Fruit fly (Drosophila melanogaster) whole organism, embryonic: ENCODE measurements around the gene E2f1.

Source experiments
- Bgb ChIP-seq: fragments of 200-800 bp; sonication (Bioruptor generic); IDR thresholded peaks from 2 replicates; pipeline ENCODE4 v1.3.6; 2022; ENCODE audit warnings: missing biosample characterization, missing genetic modification characterization; ENCODE audit not compliant: partially characterized antibody
- Bteb2 ChIP-seq: fragments of 200-800 bp; sonication (Bioruptor generic); optimal IDR thresholded peaks from 2 replicates; lab custom pipeline; 2016; ENCODE audit warnings: missing biosample characterization, missing genetic modification characterization
- C15 ChIP-seq: fragments of 200-800 bp; sonication (Bioruptor generic); IDR thresholded peaks from 3 replicates; pipeline ENCODE4 v1.3.6; 2022; ENCODE audit warnings: missing biosample characterization, missing genetic modification characterization
- CG11085 ChIP-seq: fragments of 200-800 bp; sonication (Bioruptor generic); IDR thresholded peaks from 2 replicates; pipeline ENCODE4 v1.3.6; 2022; ENCODE audit warnings: missing biosample characterization, missing genetic modification characterization
- CG11456 ChIP-seq: fragments of 200-800 bp; sonication (Bioruptor generic); IDR thresholded peaks from 3 replicates; pipeline ENCODE4 v1.3.6; 2022; ENCODE audit warnings: missing biosample characterization, missing genetic modification characterization
- CG13123 ChIP-seq: fragments of 200-800 bp; sonication (Bioruptor generic); optimal IDR thresholded peaks from 2 replicates; lab custom pipeline; 2016; ENCODE audit warnings: missing biosample characterization, missing genetic modification characterization
- CG13624 ChIP-seq: fragments of 200-800 bp; sonication (Bioruptor generic); optimal IDR thresholded peaks from 2 replicates; lab custom pipeline; 2016; ENCODE audit warnings: missing biosample characterization, missing genetic modification characterization
- CG13775 ChIP-seq: fragments of 200-800 bp; sonication (Bioruptor generic); optimal IDR thresholded peaks from 3 replicates; lab custom pipeline; 2017; ENCODE audit warnings: missing biosample characterization, mild to moderate bottlenecking, missing genetic modification characterization
- CG14441 ChIP-seq: fragments of 200-800 bp; sonication (Bioruptor generic); IDR thresholded peaks from 2 replicates; pipeline ENCODE4 v1.3.6; 2022; ENCODE audit warnings: missing biosample characterization, missing genetic modification characterization
- CG15479 ChIP-seq: fragments of 200-800 bp; sonication (Bioruptor generic); optimal IDR thresholded peaks from 3 replicates; lab custom pipeline; 2019; ENCODE audit warnings: missing biosample characterization, mild to moderate bottlenecking, missing genetic modification characterization, moderate library complexity
- CG15514 ChIP-seq: fragments of 200-800 bp; sonication (Bioruptor generic); optimal IDR thresholded peaks from 3 replicates; lab custom pipeline; 2017; ENCODE audit warnings: missing biosample characterization, missing genetic modification characterization, mild to moderate bottlenecking, moderate library complexity, missing genetic modification reagents
- CG1602 ChIP-seq: fragments of 200-800 bp; sonication (Bioruptor generic); optimal IDR thresholded peaks from 3 replicates; lab custom pipeline; 2016; ENCODE audit warnings: missing biosample characterization, missing genetic modification characterization
- CG17612 ChIP-seq: fragments of 200-800 bp; sonication (Bioruptor generic); IDR thresholded peaks from 2 replicates; pipeline ENCODE4 v1.3.6; 2022; ENCODE audit warnings: missing biosample characterization, missing genetic modification characterization
- CG2120 ChIP-seq: fragments of 200-800 bp; sonication (Bioruptor generic); optimal IDR thresholded peaks from 3 replicates; lab custom pipeline; 2016; ENCODE audit warnings: missing biosample characterization, missing genetic modification characterization
- CG3065 ChIP-seq: fragments of 200-800 bp; sonication (Bioruptor generic); optimal IDR thresholded peaks from 2 replicates; lab custom pipeline; 2016; ENCODE audit warnings: missing biosample characterization, missing genetic modification characterization
- CG31224 ChIP-seq: fragments of 200-800 bp; sonication (Bioruptor generic); IDR thresholded peaks from 2 replicates; pipeline ENCODE4 v1.3.6; 2022; ENCODE audit warnings: missing biosample characterization, missing genetic modification characterization
- CG3281 ChIP-seq: fragments of 200-800 bp; sonication (Bioruptor generic); optimal IDR thresholded peaks from 3 replicates; lab custom pipeline; 2017; ENCODE audit warnings: missing biosample characterization, mild to moderate bottlenecking, missing genetic modification characterization
- CG3847 ChIP-seq: fragments of 200-800 bp; sonication (Bioruptor generic); IDR thresholded peaks from 2 replicates; pipeline ENCODE4 v1.3.6; 2022; ENCODE audit warnings: missing biosample characterization, missing genetic modification characterization
- CG4404 ChIP-seq: fragments of 200-800 bp; sonication (Bioruptor generic); IDR thresholded peaks from 2 replicates; pipeline ENCODE4 v1.3.6; 2022; ENCODE audit warnings: missing biosample characterization, missing genetic modification characterization
- CG7987 ChIP-seq: fragments of 200-800 bp; sonication (Bioruptor generic); optimal IDR thresholded peaks from 2 replicates; lab custom pipeline; 2018; ENCODE audit warnings: missing biosample characterization, mild to moderate bottlenecking, missing genetic modification characterization, moderate library complexity
- CkIIα-i1 ChIP-seq: fragments of 200-800 bp; sonication (Bioruptor generic); IDR thresholded peaks from 2 replicates; pipeline ENCODE4 v1.3.6; 2022; ENCODE audit warnings: missing biosample characterization, missing genetic modification characterization
- Dll ChIP-seq: fragments of 200-800 bp; sonication (Bioruptor generic); IDR thresholded peaks from 4 replicates; pipeline ENCODE4 v1.3.6; 2022; ENCODE audit warnings: missing biosample characterization, missing genetic modification characterization; ENCODE audit not compliant: partially characterized antibody
- ERR ChIP-seq: fragments of 200-800 bp; sonication (Bioruptor generic); optimal IDR thresholded peaks from 2 replicates; lab custom pipeline; 2016; ENCODE audit warnings: missing biosample characterization, missing genetic modification characterization
- HmgZ ChIP-seq: fragments of 200-800 bp; sonication (Bioruptor generic); optimal IDR thresholded peaks from 2 replicates; lab custom pipeline; 2018; ENCODE audit warnings: missing biosample characterization, mild to moderate bottlenecking, missing genetic modification characterization
- Hmr ChIP-seq: fragments of 200-800 bp; sonication (Bioruptor generic); optimal IDR thresholded peaks from 3 replicates; lab custom pipeline; 2017; ENCODE audit warnings: mild to moderate bottlenecking, missing biosample characterization, missing genetic modification reagents, missing genetic modification characterization
- Lpt ChIP-seq: fragments of >200 bp; optimal IDR thresholded peaks from 2 replicates; lab custom pipeline; 2018; ENCODE audit warnings: missing biosample characterization, missing genetic modification characterization
- Meics ChIP-seq: fragments of 200-800 bp; sonication (Bioruptor generic); optimal IDR thresholded peaks from 2 replicates; lab custom pipeline; 2017; ENCODE audit warnings: missing biosample characterization, mild to moderate bottlenecking, missing genetic modification characterization
- Mes4 ChIP-seq: fragments of 200-800 bp; sonication (Bioruptor generic); optimal IDR thresholded peaks from 2 replicates; lab custom pipeline; 2016; ENCODE audit warnings: missing biosample characterization, missing genetic modification characterization
- Mrtf ChIP-seq: fragments of 200-800 bp; sonication (Bioruptor generic); IDR thresholded peaks from 3 replicates; pipeline ENCODE4 v1.3.6; 2022; ENCODE audit warnings: missing biosample characterization, missing genetic modification characterization
- Myb ChIP-seq: fragments of 200-800 bp; sonication (Bioruptor generic); optimal IDR thresholded peaks from 2 replicates; lab custom pipeline; 2016; ENCODE audit warnings: missing biosample characterization, missing genetic modification characterization
- NfI ChIP-seq: fragments of 200-800 bp; sonication (Bioruptor generic); optimal IDR thresholded peaks from 3 replicates; lab custom pipeline; 2018; ENCODE audit warnings: missing biosample characterization, mild to moderate bottlenecking, missing genetic modification characterization, moderate library complexity
- Ravus ChIP-seq: fragments of 200-800 bp; sonication (Bioruptor generic); IDR thresholded peaks from 2 replicates; pipeline ENCODE4 v1.3.6; 2022; ENCODE audit warnings: missing biosample characterization, missing genetic modification characterization
- Spps ChIP-seq: fragments of 200-800 bp; sonication (Bioruptor generic); optimal IDR thresholded peaks from 2 replicates; lab custom pipeline; 2018; ENCODE audit warnings: missing biosample characterization, mild to moderate bottlenecking, missing genetic modification characterization
- bowl ChIP-seq: fragments of 200-800 bp; sonication (Bioruptor generic); IDR thresholded peaks from 2 replicates; pipeline ENCODE4 v1.3.6; 2022; ENCODE audit warnings: missing biosample characterization, missing genetic modification characterization
- disco-r ChIP-seq: fragments of 200-800 bp; sonication (Bioruptor generic); optimal IDR thresholded peaks from 2 replicates; lab custom pipeline; 2016; ENCODE audit warnings: missing biosample characterization, missing genetic modification characterization
- en ChIP-seq: fragments of 200-800 bp; sonication (Bioruptor generic); optimal IDR thresholded peaks from 2 replicates; lab custom pipeline; 2016; ENCODE audit warnings: missing biosample characterization, missing genetic modification characterization
- gsb ChIP-seq: fragments of 200-800 bp; sonication (Bioruptor generic); IDR thresholded peaks from 2 replicates; pipeline ENCODE4 v1.3.6; 2022; ENCODE audit warnings: missing biosample characterization, missing genetic modification characterization
- jumu ChIP-seq: fragments of 200-800 bp; sonication (Bioruptor generic); optimal IDR thresholded peaks from 3 replicates; lab custom pipeline; 2016; ENCODE audit warnings: missing biosample characterization, missing genetic modification characterization
- knrl ChIP-seq: fragments of 200-800 bp; sonication (Bioruptor generic); IDR thresholded peaks from 3 replicates; pipeline ENCODE4 v1.3.6; 2022; ENCODE audit warnings: missing biosample characterization, missing genetic modification characterization; ENCODE audit not compliant: partially characterized antibody
- lilli ChIP-seq: fragments of 200-800 bp; sonication (Bioruptor generic); optimal IDR thresholded peaks from 3 replicates; lab custom pipeline; 2016; ENCODE audit warnings: missing biosample characterization, missing genetic modification characterization
- nom ChIP-seq: fragments of 200-800 bp; sonication (Bioruptor generic); optimal IDR thresholded peaks from 2 replicates; lab custom pipeline; 2017; ENCODE audit warnings: missing biosample characterization, missing genetic modification characterization, mild to moderate bottlenecking, moderate library complexity, missing genetic modification reagents
- p53 ChIP-seq: fragments of 200-800 bp; sonication (Bioruptor generic); optimal IDR thresholded peaks from 2 replicates; lab custom pipeline; 2016; ENCODE audit warnings: missing biosample characterization, missing genetic modification characterization
- pho ChIP-seq: fragments of 200-800 bp; sonication (Bioruptor generic); optimal IDR thresholded peaks from 2 replicates; lab custom pipeline; 2016; ENCODE audit warnings: missing biosample characterization, missing genetic modification characterization
- run ChIP-seq: fragments of 200-800 bp; sonication (Bioruptor generic); optimal IDR thresholded peaks from 3 replicates; lab custom pipeline; 2018; ENCODE audit warnings: missing biosample characterization, mild to moderate bottlenecking, missing genetic modification characterization
- slou ChIP-seq: fragments of 200-800 bp; sonication (Bioruptor generic); optimal IDR thresholded peaks from 3 replicates; lab custom pipeline; 2016; ENCODE audit warnings: missing biosample characterization, missing genetic modification characterization
- sob ChIP-seq: fragments of 200-800 bp; sonication (Bioruptor generic); IDR thresholded peaks from 2 replicates; pipeline ENCODE4 v1.3.6; 2022; ENCODE audit warnings: missing biosample characterization, missing genetic modification characterization
- stc ChIP-seq: fragments of 200-800 bp; sonication (Bioruptor generic); IDR thresholded peaks from 2 replicates; pipeline ENCODE4 v1.3.6; 2022; ENCODE audit warnings: missing biosample characterization, missing genetic modification characterization
- tap ChIP-seq: fragments of 200-800 bp; optimal IDR thresholded peaks from 3 replicates; lab custom pipeline; 2019; ENCODE audit warnings: missing biosample characterization, mild to moderate bottlenecking, missing genetic modification characterization, moderate library complexity
- tio ChIP-seq: fragments of 200-800 bp; sonication (Bioruptor generic); optimal IDR thresholded peaks from 2 replicates; lab custom pipeline; 2017; ENCODE audit warnings: missing biosample characterization, missing genetic modification characterization, inconsistent platforms
- tna ChIP-seq: fragments of 200-800 bp; sonication (Bioruptor generic); IDR thresholded peaks from 2 replicates; pipeline ENCODE4 v1.3.6; 2022; ENCODE audit warnings: missing biosample characterization, missing genetic modification characterization; ENCODE audit not compliant: partially characterized antibody
- unpg ChIP-seq: fragments of 200-800 bp; sonication (Bioruptor generic); optimal IDR thresholded peaks from 3 replicates; lab custom pipeline; 2018; ENCODE audit warnings: missing biosample characterization, mild to moderate bottlenecking, missing genetic modification characterization, moderate library complexity
- zf30C ChIP-seq: fragments of 200-800 bp; sonication (Bioruptor generic); optimal IDR thresholded peaks from 3 replicates; lab custom pipeline; 2018; ENCODE audit warnings: missing biosample characterization, mild to moderate bottlenecking, missing genetic modification characterization

The E2f1 gene

DNA sequence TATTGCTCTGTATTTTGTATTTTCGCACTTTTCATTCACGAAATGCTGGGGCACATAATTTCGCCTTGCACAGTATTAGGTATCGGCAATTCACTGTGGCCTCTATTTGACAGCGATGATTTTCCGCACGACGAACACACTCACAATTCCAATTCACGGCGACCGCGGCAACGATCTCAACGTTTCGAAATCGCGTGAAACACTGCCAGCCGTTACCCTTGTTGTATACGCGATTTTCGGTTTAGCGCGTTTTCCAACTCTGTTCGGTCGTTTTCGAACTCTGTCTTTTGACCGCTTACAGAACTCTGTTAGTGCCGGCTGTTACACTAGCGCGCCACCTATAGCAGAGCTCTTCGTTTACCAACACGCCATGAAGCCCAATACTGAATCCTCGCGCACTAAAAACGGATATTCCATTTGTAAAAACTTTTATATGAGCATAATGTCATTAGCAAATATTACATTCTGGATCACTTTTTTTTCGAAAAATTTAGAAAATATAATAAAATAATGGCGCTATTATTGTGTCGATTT lies 41.5 kb downstream of the E2f1 start, which contains the start of gene InR (continued):
- TF ChIP-seq pho (GFP tag; lab: Kevin White, UChicago), result peak; percentile 69
- TF ChIP-seq CkIIα-i1 (GFP tag; lab: Robert Waterston, UW), result no peak
- TF ChIP-seq bowl (GFP tag; lab: Robert Waterston, UW), result no peak
- TF ChIP-seq Lpt (GFP tag; lab: Kevin White, UChicago), result no peak
- no peak for TF ChIP-seq CG17612
- peak; percentile 21 for TF ChIP-seq Mes4
- peak; percentile 8 for TF ChIP-seq en (GFP tag; lab: Kevin White, UChicago)
- peak; percentile 3 for TF ChIP-seq CG15479 (GFP tag; lab: Kevin White, UChicago)
- peak; percentile 64 for TF ChIP-seq Meics (GFP tag; lab: Kevin White, UChicago)
- TF ChIP-seq CG13624 (GFP tag; lab: Kevin White, UChicago), result peak; percentile 81
- no peak for TF ChIP-seq CG14441 (GFP tag; lab: Robert Waterston, UW)
- TF ChIP-seq NfI (GFP tag; lab: Kevin White, UChicago), result peak; percentile 80
- TF ChIP-seq sob, result no peak
- no peak for TF ChIP-seq Ravus (GFP tag; lab: Robert Waterston, UW)
- peak; percentile 53 for TF ChIP-seq slou (GFP tag; lab: Kevin White, UChicago)
- TF ChIP-seq nom (GFP tag; lab: Kevin White, UChicago), result peak; percentile 81
- peak; percentile 59 for TF ChIP-seq Bteb2 (GFP tag; lab: Kevin White, UChicago)
- peak; percentile 87 for TF ChIP-seq Myb (GFP tag; lab: Kevin White, UChicago)
- TF ChIP-seq Dll (GFP tag; lab: Robert Waterston, UW), result no peak
- no peak for TF ChIP-seq CG3847 (GFP tag; lab: Robert Waterston, UW)
- TF ChIP-seq tna (GFP tag; lab: Robert Waterston, UW), result no peak
- TF ChIP-seq CG3065 (GFP tag; lab: Kevin White, UChicago), result no peak
- no peak for TF ChIP-seq CG31224 (GFP tag; lab: Robert Waterston, UW)
- peak; percentile 32 for TF ChIP-seq CG13123 (GFP tag; lab: Kevin White, UChicago)
- TF ChIP-seq CG4404 (GFP tag; lab: Robert Waterston, UW), result no peak
- TF ChIP-seq jumu (GFP tag; lab: Kevin White, UChicago), result peak; percentile 61
- no peak for TF ChIP-seq CG11085
- peak; percentile 62 for TF ChIP-seq CG1602 (GFP tag; lab: Kevin White, UChicago)
- TF ChIP-seq p53 (GFP tag; lab: Kevin White, UChicago), result peak; percentile 73
- TF ChIP-seq CG15514, result peak; percentile 82
- TF ChIP-seq tio, result no peak
- peak; percentile 19 for TF ChIP-seq CG13775 (GFP tag; lab: Kevin White, UChicago)
- TF ChIP-seq CG11456, result no peak
- TF ChIP-seq C15, result no peak
- peak; percentile 16 for TF ChIP-seq tap (tag; lab: Kevin White, UChicago)
- no peak for TF ChIP-seq stc (GFP tag; lab: Robert Waterston, UW)
- TF ChIP-seq knrl (GFP tag; lab: Robert Waterston, UW), result no peak
- peak; percentile 40 for TF ChIP-seq CG3281 (GFP tag; lab: Kevin White, UChicago)
- no peak for TF ChIP-seq disco-r (GFP tag; lab: Kevin White, UChicago)
- TF ChIP-seq HmgZ (tag; lab: Kevin White, UChicago), result peak; percentile 90
- peak; percentile 87 for TF ChIP-seq lilli (GFP tag; lab: Kevin White, UChicago)
- TF ChIP-seq Mrtf (GFP tag; lab: Robert Waterston, UW), result no peak
- no peak for TF ChIP-seq Bgb (GFP tag; lab: Robert Waterston, UW)
- TF ChIP-seq gsb (GFP tag; lab: Robert Waterston, UW), result no peak
- no peak for TF ChIP-seq Spps (tag; lab: Kevin White, UChicago)
- TF ChIP-seq CG2120 (GFP tag; lab: Kevin White, UChicago), result peak; percentile 90
- no peak for TF ChIP-seq run
- TF ChIP-seq Hmr (GFP tag; lab: Kevin White, UChicago), result peak; percentile 90
- peak; percentile 47 for TF ChIP-seq ERR (GFP tag; lab: Kevin White, UChicago)
- peak; percentile 41 for TF ChIP-seq unpg (GFP tag; lab: Kevin White, UChicago)
- TF ChIP-seq CG7987 (GFP tag; lab: Kevin White, UChicago), result peak; percentile 73
- peak; percentile 46 for TF ChIP-seq zf30C (GFP tag; lab: Kevin White, UChicago)
